Worm (Caenorhabditis elegans) whole organism, early embryonic: Measurements from ENCODE around the gene B0244.7.

Source experiments
- B0310.2 ChIP-seq: sonication (generic microtip); optimal IDR thresholded peaks from 2 replicates; lab custom pipeline; 2016; ENCODE audit warnings: mild to moderate bottlenecking, missing genetic modification characterization, missing compliant biosample characterization
- F13C5.2 ChIP-seq: sonication (generic microtip); optimal IDR thresholded peaks from 2 replicates; lab custom pipeline; 2017; ENCODE audit warnings: mild to moderate bottlenecking, missing genetic modification characterization, inconsistent platforms, missing compliant biosample characterization
- aly-1 ChIP-seq: sonication (generic microtip); optimal IDR thresholded peaks from 2 replicates; lab custom pipeline; 2016; ENCODE audit warnings: missing genetic modification characterization, missing compliant biosample characterization
- ama-1 ChIP-seq: fragments of 150-350 bp; optimal IDR thresholded peaks from 2 replicates; lab custom pipeline; 2014
- ceh-13 ChIP-seq: fragments of 200-800 bp; sonication (Bioruptor generic); optimal IDR thresholded peaks from 2 replicates; lab custom pipeline; 2018; ENCODE audit warnings: mild to moderate bottlenecking, missing genetic modification characterization, missing compliant biosample characterization
- ceh-36 ChIP-seq: sonication (generic microtip); optimal IDR thresholded peaks from 2 replicates; lab custom pipeline; 2016; ENCODE audit warnings: missing genetic modification characterization, inconsistent platforms, missing compliant biosample characterization
- ets-7 ChIP-seq: sonication (generic microtip); optimal IDR thresholded peaks from 2 replicates; lab custom pipeline; 2016; ENCODE audit warnings: missing genotype, missing genetic modification characterization, missing compliant biosample characterization
- flt-1 ChIP-seq: fragments of 200-800 bp; sonication (Bioruptor generic); IDR thresholded peaks from 2 replicates; pipeline ENCODE4 v1.3.6; 2022; ENCODE audit warnings: missing genetic modification characterization, missing compliant biosample characterization
- hmbx-1 ChIP-seq: sonication (generic microtip); optimal IDR thresholded peaks from 2 replicates; lab custom pipeline; 2016; ENCODE audit warnings: mild to moderate bottlenecking, missing genetic modification characterization, missing compliant biosample characterization
- hmg-4 ChIP-seq: fragments of 200-800 bp; sonication (Bioruptor generic); optimal IDR thresholded peaks from 2 replicates; lab custom pipeline; 2018; ENCODE audit warnings: mild to moderate bottlenecking, missing genetic modification characterization, missing compliant biosample characterization
- hnd-1 ChIP-seq: sonication (generic microtip); optimal IDR thresholded peaks from 2 replicates; lab custom pipeline; 2016; ENCODE audit warnings: missing genetic modification characterization, missing compliant biosample characterization
- pes-1 ChIP-seq: fragments of 200-800 bp; sonication (Bioruptor generic); IDR thresholded peaks from 2 replicates; pipeline ENCODE4 v1.3.6; 2022; ENCODE audit warnings: missing genetic modification reagents, missing genetic modification characterization, missing compliant biosample characterization
- scrt-1 ChIP-seq: fragments of 200-800 bp; sonication (Bioruptor generic); IDR thresholded peaks from 2 replicates; pipeline ENCODE4 v1.3.6; 2022; ENCODE audit warnings: missing genetic modification characterization, missing compliant biosample characterization
- sea-1 ChIP-seq: fragments of 200-800 bp; sonication (Bioruptor generic); conservative IDR thresholded peaks from 2 replicates; pipeline ENCODE4 v1.3.6; 2022; ENCODE audit warnings: missing genetic modification characterization, missing compliant biosample characterization
- tbx-11 ChIP-seq: fragments of 200-800 bp; sonication (Bioruptor generic); IDR thresholded peaks from 2 replicates; pipeline ENCODE4 v1.3.6; 2022; ENCODE audit warnings: missing genetic modification characterization, missing compliant biosample characterization
- tbx-37 ChIP-seq: fragments of 200-800 bp; sonication (Bioruptor generic); conservative IDR thresholded peaks from 2 replicates; pipeline ENCODE4 v1.3.6; 2022; ENCODE audit warnings: missing genetic modification reagents, missing genetic modification characterization, missing compliant biosample characterization
- tra-4 ChIP-seq: sonication (generic microtip); optimal IDR thresholded peaks from 2 replicates; lab custom pipeline; 2017; ENCODE audit warnings: missing genetic modification characterization, missing compliant biosample characterization

B0244.7 gene

DNA sequence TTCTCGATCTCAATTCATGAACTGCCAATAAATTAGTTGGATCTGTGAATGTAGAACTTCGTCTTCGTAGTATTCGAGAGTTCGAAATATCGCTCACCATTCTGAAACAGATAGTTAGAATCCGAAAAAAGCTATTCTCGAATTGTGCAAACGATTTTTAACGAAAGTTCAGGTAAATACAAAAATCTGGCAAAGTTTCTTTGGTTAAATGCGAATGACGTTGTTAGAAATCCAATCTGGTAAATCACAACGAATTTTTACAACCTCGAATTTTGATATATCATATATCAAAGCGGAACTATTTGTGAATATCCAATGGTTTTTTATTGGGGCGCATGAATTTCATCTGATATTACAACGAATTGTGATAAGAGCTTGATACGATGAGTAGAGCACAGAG is 22.1 kb upstream of the B0244.7 start, which contains the start of gene hpo-28:
Gene hpo-28 (minus strand): TSS at position 101 of the 400 bp plus-strand sequence.
- no peak for TF ChIP-seq ama-1 (lab: Kevin White, UChicago)
- TF ChIP-seq ceh-36 (tag; lab: Kevin White, UChicago), result no peak
- TF ChIP-seq aly-1, result no peak
- TF ChIP-seq ets-7 (tag; lab: Kevin White, UChicago), result no peak
- no peak for TF ChIP-seq ceh-13 (GFP tag; lab: Kevin White, UChicago)
- TF ChIP-seq tra-4 (tag; lab: Kevin White, UChicago), result no peak
- no peak for TF ChIP-seq hmg-4
- no peak for TF ChIP-seq B0310.2 (tag; lab: Kevin White, UChicago)
- no peak for TF ChIP-seq pes-1 (GFP tag; lab: Robert Waterston, UW)
- TF ChIP-seq F13C5.2 (tag; lab: Kevin White, UChicago), result no peak
- no peak for TF ChIP-seq sea-1 (GFP tag; lab: Robert Waterston, UW)
- TF ChIP-seq scrt-1 (GFP tag; lab: Robert Waterston, UW), result no peak
- TF ChIP-seq hmbx-1, result no peak

ce11 chrIII:5710045-5710444 is 21.3 kb upstream of the B0244.7 start, which contains the start of gene B0336.12:
Gene B0336.12, minus strand, starts transcription at chrIII:5710145.
- TF ChIP-seq hnd-1 (tag; lab: Kevin White, UChicago) (no peak), ama-1 (lab: Kevin White, UChicago) (no peak), tbx-37 (GFP tag; lab: Robert Waterston, UW) (no peak), scrt-1 (GFP tag; lab: Robert Waterston, UW) (no peak), aly-1 (no peak), ceh-13 (GFP tag; lab: Kevin White, UChicago) (no peak), sea-1 (GFP tag; lab: Robert Waterston, UW) (no peak), ets-7 (tag; lab: Kevin White, UChicago) (no peak), hmg-4 (no peak), ceh-36 (tag; lab: Kevin White, UChicago) (no peak), pes-1 (GFP tag; lab: Robert Waterston, UW) (no peak), flt-1 (GFP tag; lab: Robert Waterston, UW) (no peak), tra-4 (tag; lab: Kevin White, UChicago) (no peak), hmbx-1 (no peak), B0310.2 (tag; lab: Kevin White, UChicago) (no peak), F13C5.2 (tag; lab: Kevin White, UChicago) (no peak), tbx-11 (no peak)

- peak; percentile 3 for TF ChIP-seq aly-1
- TF ChIP-seq ama-1 (lab: Kevin White, UChicago), result no peak
- TF ChIP-seq hmbx-1, result no peak
- TF ChIP-seq sea-1 (GFP tag; lab: Robert Waterston, UW), result 0 out of 2 replicates have a peak, but pooled peaks have one; percentile 26
These were observed 20.6 kb upstream of the B0244.7 start for ce11 chrIII:5710676-5711075.

- no peak for TF ChIP-seq B0310.2 (tag; lab: Kevin White, UChicago)
- TF ChIP-seq hnd-1 (tag; lab: Kevin White, UChicago), result no peak
- no peak for TF ChIP-seq flt-1 (GFP tag; lab: Robert Waterston, UW)
- TF ChIP-seq aly-1, result no peak
- TF ChIP-seq hmg-4, result no peak
- TF ChIP-seq tbx-11, result no peak
- TF ChIP-seq pes-1 (GFP tag; lab: Robert Waterston, UW), result no peak
- TF ChIP-seq tbx-37 (GFP tag; lab: Robert Waterston, UW), result no peak
- TF ChIP-seq hmbx-1, result no peak
- TF ChIP-seq tra-4 (tag; lab: Kevin White, UChicago), result no peak
- TF ChIP-seq ets-7 (tag; lab: Kevin White, UChicago), result no peak
- TF ChIP-seq ceh-36 (tag; lab: Kevin White, UChicago), result no peak
- TF ChIP-seq ama-1 (lab: Kevin White, UChicago), result no peak
These were observed 20.1 kb upstream of the B0244.7 start, which contains the start of gene rbm-26 for ce11 chrIII:5711242-5711641. Gene rbm-26, plus strand, starts transcription at chrIII:5711542.

DNA sequence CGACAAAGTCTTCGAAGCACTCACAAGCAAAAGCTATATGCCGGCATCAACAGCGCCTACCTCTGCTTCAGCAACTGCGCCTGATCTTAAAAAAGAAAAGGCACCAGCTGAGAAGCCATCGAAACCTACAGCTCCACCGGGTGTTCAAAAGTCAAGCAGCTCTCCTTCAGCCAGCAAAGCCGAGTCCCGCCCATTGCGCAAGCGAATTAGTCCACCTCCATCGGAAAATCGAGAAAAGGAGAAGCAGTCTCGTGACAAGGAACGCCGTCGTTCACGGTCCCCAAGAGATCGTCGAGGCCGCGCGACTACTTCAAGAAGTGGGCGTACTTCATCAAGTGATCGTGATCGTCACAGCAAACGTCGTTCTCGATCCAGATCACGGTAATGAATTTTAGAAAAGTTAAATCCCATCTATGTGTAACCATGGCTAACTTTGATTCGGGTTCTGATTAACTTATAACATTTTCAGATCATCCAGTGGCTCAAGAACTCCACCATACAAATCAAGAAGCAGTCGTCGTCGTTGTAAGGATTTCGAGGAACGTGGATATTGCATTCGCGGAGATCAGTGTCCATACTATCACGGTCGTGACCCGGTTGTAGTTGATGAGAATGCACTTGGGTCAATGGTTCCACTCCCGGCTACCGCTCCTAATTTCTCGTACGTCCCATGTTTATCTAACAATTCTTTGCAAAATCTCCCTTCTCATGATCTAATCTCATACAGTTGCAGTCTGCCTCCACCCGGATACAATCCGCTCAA is 19.2 kb upstream of the B0244.7 start:
- TF ChIP-seq ceh-36 (tag; lab: Kevin White, UChicago), result no peak
- no peak for TF ChIP-seq hnd-1 (tag; lab: Kevin White, UChicago)
- TF ChIP-seq tra-4 (tag; lab: Kevin White, UChicago), result no peak
- no peak for TF ChIP-seq ceh-13 (GFP tag; lab: Kevin White, UChicago)
- TF ChIP-seq B0310.2 (tag; lab: Kevin White, UChicago), result no peak
- TF ChIP-seq pes-1 (GFP tag; lab: Robert Waterston, UW), result no peak
- no peak for TF ChIP-seq hmbx-1
- TF ChIP-seq aly-1, result no peak
- TF ChIP-seq ets-7 (tag; lab: Kevin White, UChicago), result no peak

ce11 chrIII:5714230-5714983 is 16.9 kb upstream of the B0244.7 start, which contains the start of gene arf-1:
Gene arf-1, plus strand, starts transcription at chrIII:5714886.
- TF ChIP-seq ets-7 (tag; lab: Kevin White, UChicago) (no peak), pes-1 (GFP tag; lab: Robert Waterston, UW) (no peak), hmbx-1 (no peak), hnd-1 (tag; lab: Kevin White, UChicago) (no peak), flt-1 (GFP tag; lab: Robert Waterston, UW) (no peak), tbx-37 (GFP tag; lab: Robert Waterston, UW) (no peak), ceh-36 (tag; lab: Kevin White, UChicago) (no peak), ama-1 (lab: Kevin White, UChicago) (no peak), sea-1 (GFP tag; lab: Robert Waterston, UW) (no peak), tra-4 (tag; lab: Kevin White, UChicago) (no peak), ceh-13 (GFP tag; lab: Kevin White, UChicago) (no peak), tbx-11 (no peak), B0310.2 (tag; lab: Kevin White, UChicago) (no peak)
